Fruit fly (Drosophila melanogaster) whole organism, prepupa: ENCODE data around the gene pyd.

Experiments used
- CG10631 ChIP-seq: fragments of 200-800 bp; sonication (Bioruptor generic); optimal IDR thresholded peaks from 2 replicates; lab custom pipeline; 2016; ENCODE audit warnings: missing biosample characterization, missing genetic modification characterization
- CG10669 ChIP-seq: fragments of 200-800 bp; sonication (Bioruptor generic); optimal IDR thresholded peaks from 3 replicates; lab custom pipeline; 2018; ENCODE audit warnings: missing biosample characterization, mild to moderate bottlenecking, missing genetic modification characterization, moderate library complexity
- CG11294 ChIP-seq: fragments of 200-800 bp; sonication (Bioruptor generic); IDR thresholded peaks from 2 replicates; pipeline ENCODE4 v1.3.6; 2022; ENCODE audit warnings: missing biosample characterization, missing genetic modification characterization
- CG11762 ChIP-seq: fragments of 200-800 bp; sonication (Bioruptor generic); optimal IDR thresholded peaks from 3 replicates; lab custom pipeline; 2016; ENCODE audit warnings: missing biosample characterization, missing genetic modification characterization; ENCODE audit not compliant: insufficient read depth
- CG11902 ChIP-seq: fragments of 200-800 bp; sonication (Bioruptor generic); optimal IDR thresholded peaks from 3 replicates; lab custom pipeline; 2016; ENCODE audit warnings: missing biosample characterization, missing genetic modification characterization
- CG15336 ChIP-seq: fragments of 200-800 bp; sonication (Bioruptor generic); IDR thresholded peaks from 2 replicates; pipeline ENCODE4 v1.3.6; 2022; ENCODE audit warnings: missing biosample characterization, missing genetic modification characterization
- CG1621 ChIP-seq: fragments of 200-800 bp; sonication (Bioruptor generic); optimal IDR thresholded peaks from 3 replicates; lab custom pipeline; 2018; ENCODE audit warnings: missing biosample characterization, mild to moderate bottlenecking, missing genetic modification characterization
- CG16779 ChIP-seq: fragments of 200-800 bp; sonication (Bioruptor generic); optimal IDR thresholded peaks from 3 replicates; lab custom pipeline; 2017; ENCODE audit warnings: missing biosample characterization, mild to moderate bottlenecking, missing genetic modification characterization
- CG3032 ChIP-seq: fragments of 200-800 bp; optimal IDR thresholded peaks from 2 replicates; lab custom pipeline; 2019; ENCODE audit warnings: missing biosample characterization, mild to moderate bottlenecking, missing genetic modification characterization, moderate library complexity
- CG32006 ChIP-seq: fragments of 200-800 bp; sonication (Bioruptor generic); optimal IDR thresholded peaks from 3 replicates; lab custom pipeline; 2017; ENCODE audit warnings: missing biosample characterization, mild to moderate bottlenecking, missing genetic modification characterization
- CG34406 ChIP-seq: fragments of 200-800 bp; sonication (Bioruptor generic); optimal IDR thresholded peaks from 3 replicates; lab custom pipeline; 2016; ENCODE audit warnings: missing biosample characterization, missing genetic modification characterization
- CG3919 ChIP-seq: fragments of 200-800 bp; sonication (Bioruptor generic); optimal IDR thresholded peaks from 3 replicates; lab custom pipeline; 2016; ENCODE audit warnings: missing biosample characterization, missing genetic modification characterization
- CG4318 ChIP-seq: fragments of 200-800 bp; sonication (Bioruptor generic); optimal IDR thresholded peaks from 3 replicates; lab custom pipeline; 2017; ENCODE audit warnings: missing biosample characterization, mild to moderate bottlenecking, missing genetic modification characterization
- CG6163 ChIP-seq: fragments of 200-800 bp; sonication (Bioruptor generic); IDR thresholded peaks from 3 replicates; pipeline ENCODE4 v1.3.6; 2022; ENCODE audit warnings: missing biosample characterization, missing genetic modification characterization
- CG6792 ChIP-seq: fragments of 200-800 bp; sonication (Bioruptor generic); optimal IDR thresholded peaks from 3 replicates; lab custom pipeline; 2016; ENCODE audit warnings: missing biosample characterization, missing genetic modification characterization
- CG6808 ChIP-seq: fragments of 200-800 bp; sonication (Bioruptor generic); optimal IDR thresholded peaks from 3 replicates; lab custom pipeline; 2017; ENCODE audit warnings: missing biosample characterization, missing genetic modification characterization, mild to moderate bottlenecking, moderate library complexity, missing genetic modification reagents
- CG6854 ChIP-seq: fragments of 200-800 bp; sonication (Bioruptor generic); optimal IDR thresholded peaks from 2 replicates; lab custom pipeline; 2017; ENCODE audit warnings: missing biosample characterization, mild to moderate bottlenecking, missing genetic modification characterization
- CG8119 ChIP-seq: fragments of 200-800 bp; sonication (Bioruptor generic); IDR thresholded peaks from 3 replicates; pipeline ENCODE4 v1.3.6; 2022; ENCODE audit warnings: missing biosample characterization, missing genetic modification characterization
- CG8319 ChIP-seq: fragments of 200-800 bp; sonication (Bioruptor generic); optimal IDR thresholded peaks from 3 replicates; lab custom pipeline; 2016; ENCODE audit warnings: missing biosample characterization, missing genetic modification characterization
- CG8632 ChIP-seq: fragments of 200-800 bp; sonication (Bioruptor generic); optimal IDR thresholded peaks from 3 replicates; lab custom pipeline; 2016; ENCODE audit warnings: missing biosample characterization, missing genetic modification characterization
- Eip75B ChIP-seq: fragments of 200-800 bp; sonication (Bioruptor generic); optimal IDR thresholded peaks from 3 replicates; lab custom pipeline; 2016; ENCODE audit warnings: missing biosample characterization, missing genetic modification characterization
- Eip78C ChIP-seq: fragments of 200-800 bp; sonication (Bioruptor generic); peaks from one replicate; lab custom pipeline; 2016; ENCODE audit warnings: missing biosample characterization, missing genetic modification characterization
- Eip93F ChIP-seq: fragments of 200-800 bp; sonication (Bioruptor generic); optimal IDR thresholded peaks from 2 replicates; lab custom pipeline; 2016; ENCODE audit warnings: missing biosample characterization, mild to moderate bottlenecking, missing genetic modification characterization
- Gug ChIP-seq: fragments of 200-800 bp; sonication (Bioruptor generic); IDR thresholded peaks from 2 replicates; pipeline ENCODE4 v1.3.6; 2022; ENCODE audit warnings: missing biosample characterization, missing genetic modification characterization
- Hr38 ChIP-seq: sonication (Bioruptor generic); optimal IDR thresholded peaks from 2 replicates; lab custom pipeline; 2016; ENCODE audit warnings: missing biosample characterization, missing genetic modification characterization
- Hr39 ChIP-seq: fragments of 200-800 bp; sonication (Bioruptor generic); optimal IDR thresholded peaks from 2 replicates; lab custom pipeline; 2016; ENCODE audit warnings: missing biosample characterization, missing genetic modification characterization
- Hr4 ChIP-seq: fragments of 200-800 bp; sonication (Bioruptor generic); optimal IDR thresholded peaks from 3 replicates; lab custom pipeline; 2016; ENCODE audit warnings: missing biosample characterization, missing genetic modification characterization
- Met ChIP-seq: fragments of 200-800 bp; sonication (Bioruptor generic); optimal IDR thresholded peaks from 3 replicates; lab custom pipeline; 2016; ENCODE audit warnings: missing biosample characterization, missing genetic modification characterization
- OdsH ChIP-seq: fragments of 200-800 bp; sonication (Bioruptor generic); optimal IDR thresholded peaks from 3 replicates; lab custom pipeline; 2016; ENCODE audit warnings: missing biosample characterization, missing genetic modification characterization
- Smox ChIP-seq: fragments of 200-800 bp; sonication (Bioruptor generic); optimal IDR thresholded peaks from 3 replicates; lab custom pipeline; 2016; ENCODE audit warnings: missing biosample characterization, missing genetic modification characterization
- Sox102F ChIP-seq: fragments of 200-800 bp; sonication (Bioruptor generic); optimal IDR thresholded peaks from 2 replicates; lab custom pipeline; 2016; ENCODE audit warnings: missing biosample characterization, mild to moderate bottlenecking, missing genetic modification characterization
- Sox14 ChIP-seq: fragments of 200-800 bp; sonication (Bioruptor generic); optimal IDR thresholded peaks from 3 replicates; lab custom pipeline; 2016; ENCODE audit warnings: missing biosample characterization, missing genetic modification characterization
- Sox15 ChIP-seq: fragments of 200-800 bp; sonication (Bioruptor generic); optimal IDR thresholded peaks from 3 replicates; lab custom pipeline; 2016; ENCODE audit warnings: missing biosample characterization, missing genetic modification characterization
- acj6 ChIP-seq: fragments of 200-800 bp; sonication (Bioruptor generic); optimal IDR thresholded peaks from 3 replicates; lab custom pipeline; 2016; ENCODE audit warnings: missing biosample characterization, missing genetic modification characterization
- cyc ChIP-seq: fragments of 200-800 bp; sonication (Bioruptor generic); optimal IDR thresholded peaks from 3 replicates; lab custom pipeline; 2016; ENCODE audit warnings: missing biosample characterization, missing genetic modification characterization
- dac ChIP-seq: fragments of 200-800 bp; sonication (Bioruptor generic); optimal IDR thresholded peaks from 2 replicates; lab custom pipeline; 2017; ENCODE audit warnings: missing biosample characterization, mild to moderate bottlenecking, missing genetic modification characterization
- dsx ChIP-seq: fragments of 200-800 bp; optimal IDR thresholded peaks from 3 replicates; lab custom pipeline; 2019; ENCODE audit warnings: missing biosample characterization, mild to moderate bottlenecking, missing genetic modification characterization, moderate library complexity; ENCODE audit not compliant: poor library complexity, severe bottlenecking
- esn ChIP-seq: fragments of 200-800 bp; sonication (Bioruptor generic); optimal IDR thresholded peaks from 2 replicates; lab custom pipeline; 2016; ENCODE audit warnings: missing biosample characterization, mild to moderate bottlenecking, missing genetic modification characterization, moderate library complexity
- fd59A ChIP-seq: fragments of 200-800 bp; sonication (Bioruptor generic); optimal IDR thresholded peaks from 2 replicates; lab custom pipeline; 2017; ENCODE audit warnings: missing biosample characterization, mild to moderate bottlenecking, missing genetic modification characterization, missing genetic modification reagents
- fd85E ChIP-seq: fragments of 200-800 bp; sonication (Bioruptor generic); optimal IDR thresholded peaks from 3 replicates; lab custom pipeline; 2016; ENCODE audit warnings: missing biosample characterization, missing genetic modification characterization
- fkh ChIP-seq: fragments of 200-800 bp; sonication (Bioruptor generic); optimal IDR thresholded peaks from 3 replicates; lab custom pipeline; 2017; ENCODE audit warnings: missing biosample characterization, mild to moderate bottlenecking, missing genetic modification characterization, moderate library complexity
- lz ChIP-seq: fragments of 200-800 bp; sonication (Bioruptor generic); optimal IDR thresholded peaks from 3 replicates; lab custom pipeline; 2016; ENCODE audit warnings: missing biosample characterization, missing genetic modification characterization
- pdm3 ChIP-seq: fragments of 200-800 bp; sonication (Bioruptor generic); optimal IDR thresholded peaks from 3 replicates; lab custom pipeline; 2016; ENCODE audit warnings: missing biosample characterization, missing genetic modification characterization
- salr ChIP-seq, 2 experiments: fragments of 200-800 bp; sonication (Bioruptor generic); optimal IDR thresholded peaks; 3 replicates each; lab custom pipeline; 2016 to 2018; ENCODE audit warnings: missing biosample characterization in 2 of 2, missing genetic modification characterization in 2 of 2, mild to moderate bottlenecking in 1 of 2
- spab ChIP-seq: fragments of 200-800 bp; sonication (Bioruptor generic); optimal IDR thresholded peaks from 2 replicates; lab custom pipeline; 2017; ENCODE audit warnings: missing biosample characterization, mild to moderate bottlenecking, missing genetic modification characterization, missing genetic modification reagents
- ss ChIP-seq, 2 experiments: fragments of 200-800 bp; sonication (Bioruptor generic); optimal IDR thresholded peaks; 2 replicates in 1 of 2; 3 replicates in 1 of 2; lab custom pipeline; 2017 to 2018; ENCODE audit warnings: mild to moderate bottlenecking in 2 of 2, missing biosample characterization in 2 of 2, missing genetic modification characterization in 2 of 2, moderate library complexity in 1 of 2
- svp ChIP-seq: fragments of 200-800 bp; sonication (Bioruptor generic); peaks from one replicate; lab custom pipeline; 2016; ENCODE audit warnings: missing biosample characterization, missing genetic modification characterization
- topi ChIP-seq: fragments of 200-800 bp; sonication (Bioruptor generic); optimal IDR thresholded peaks from 3 replicates; lab custom pipeline; 2016; ENCODE audit warnings: missing biosample characterization, missing genetic modification characterization
- vri ChIP-seq: fragments of 200-800 bp; sonication (Bioruptor generic); optimal IDR thresholded peaks from 3 replicates; lab custom pipeline; 2016; ENCODE audit warnings: missing biosample characterization, mild to moderate bottlenecking, missing genetic modification characterization

pyd gene

DNA sequence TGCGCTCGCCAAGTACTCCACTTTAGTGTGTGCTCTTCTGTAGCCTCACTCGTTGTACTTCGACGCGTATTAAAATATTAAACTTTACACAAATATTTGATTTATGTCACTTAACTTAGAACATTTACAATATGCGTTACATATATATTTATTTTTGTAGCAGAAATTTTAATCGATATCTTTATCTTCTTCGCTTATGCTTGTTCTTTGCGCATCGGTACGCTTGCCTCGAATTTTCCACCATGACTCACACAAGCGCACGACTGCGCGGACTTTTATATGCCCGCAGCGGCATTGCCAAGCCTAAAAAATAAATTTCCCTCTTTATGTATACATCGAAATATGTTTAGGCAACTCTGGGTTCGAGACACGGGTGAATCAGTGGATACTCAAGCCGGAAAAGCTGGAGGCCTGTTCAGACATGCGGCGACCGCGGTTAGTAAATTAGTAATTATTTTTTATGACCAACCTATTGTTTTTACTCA lies 111.2 kb downstream of the pyd start, which contains the start of gene aqz (continued):
- peak; percentile 21 for TF ChIP-seq CG6808 (GFP tag; lab: Kevin White, UChicago)
- TF ChIP-seq CG8319 (GFP tag; lab: Kevin White, UChicago), result no peak
- peak; percentile 42 for TF ChIP-seq esn (GFP tag; lab: Kevin White, UChicago)
- peak; percentile 47 for TF ChIP-seq CG16779
- peak; percentile 24 for TF ChIP-seq cyc (GFP tag; lab: Kevin White, UChicago)
- TF ChIP-seq Eip78C, result peak; percentile 58
- TF ChIP-seq fkh, result peak; percentile 84
- peak; percentile 56 for TF ChIP-seq Sox102F (GFP tag; lab: Kevin White, UChicago)
- TF ChIP-seq CG15336, result peak; percentile 47; the same call in 1 of the 2 replicates
- TF ChIP-seq spab (GFP tag; lab: Kevin White, UChicago), result no peak
- TF ChIP-seq CG10631 (GFP tag; lab: Kevin White, UChicago), result no peak
- peak; percentile 30 for TF ChIP-seq acj6 (GFP tag; lab: Kevin White, UChicago)
- TF ChIP-seq CG11902 (GFP tag; lab: Kevin White, UChicago), result no peak
- TF ChIP-seq CG3032, result peak; percentile 40
- TF ChIP-seq dac (GFP tag; lab: Kevin White, UChicago), result peak; percentile 2
- TF ChIP-seq CG11294 (GFP tag; lab: Robert Waterston, UW), result no peak
- TF ChIP-seq Smox (GFP tag; lab: Kevin White, UChicago), result no peak
- peak; percentile 42 for TF ChIP-seq Hr39 (GFP tag; lab: Kevin White, UChicago)
- TF ChIP-seq Hr4 (GFP tag; lab: Kevin White, UChicago), result peak; percentile 18
- no peak for TF ChIP-seq CG4318 (GFP tag; lab: Kevin White, UChicago)
- TF ChIP-seq CG32006 (GFP tag; lab: Kevin White, UChicago), result no peak
- TF ChIP-seq lz (GFP tag; lab: Kevin White, UChicago), result peak; percentile 11
- TF ChIP-seq topi (GFP tag; lab: Kevin White, UChicago), result peak; percentile 38

dm6 chr3R:8819551-8820057 lies 112.1 kb downstream of the pyd start:
- TF ChIP-seq ss (GFP tag; optimal IDR thresholded peaks at IDR 0.05; lab: Kevin White, UChicago) (peak in 1 of 2 experiments; percentile 50), Gug (GFP tag; lab: Robert Waterston, UW) (no peak), fkh (peak; percentile 77), vri (GFP tag; lab: Kevin White, UChicago) (peak; percentile 48), Sox14 (GFP tag; lab: Kevin White, UChicago) (peak; percentile 20), CG16779 (peak; percentile 12), CG10669 (GFP tag; lab: Kevin White, UChicago) (no peak), CG34406 (GFP tag; lab: Kevin White, UChicago) (no peak), CG11762 (GFP tag; lab: Kevin White, UChicago) (no peak), CG6854 (GFP tag; lab: Kevin White, UChicago) (no peak), cyc (GFP tag; lab: Kevin White, UChicago) (peak; percentile 7), salr (GFP tag; optimal IDR thresholded peaks at IDR 0.05; lab: Kevin White, UChicago) (no peak), CG1621 (tag; lab: Kevin White, UChicago) (no peak), Eip75B (GFP tag; lab: Kevin White, UChicago) (peak; percentile 30), CG8119 (GFP tag; lab: Robert Waterston, UW) (no peak), Sox15 (GFP tag; lab: Kevin White, UChicago) (no peak), acj6 (GFP tag; lab: Kevin White, UChicago) (no peak), Eip93F (GFP tag; lab: Kevin White, UChicago) (no peak), OdsH (GFP tag; lab: Kevin White, UChicago) (no peak), pdm3 (GFP tag; lab: Kevin White, UChicago) (peak; percentile 1), CG3919 (GFP tag; lab: Kevin White, UChicago) (peak; percentile 6), CG4318 (GFP tag; lab: Kevin White, UChicago) (no peak), svp (GFP tag; lab: Kevin White, UChicago) (peak; percentile 74), fd85E (GFP tag; lab: Kevin White, UChicago) (no peak), lz (GFP tag; lab: Kevin White, UChicago) (peak; percentile 30), CG6163 (no peak; the same call in 2 of the 3 replicates), Hr38 (GFP tag; lab: Kevin White, UChicago) (no peak), Met (GFP tag; lab: Kevin White, UChicago) (peak; percentile 14), dsx (GFP tag; lab: Kevin White, UChicago) (no peak), Eip78C (peak; percentile 57), Smox (GFP tag; lab: Kevin White, UChicago) (peak; percentile 3), CG6808 (GFP tag; lab: Kevin White, UChicago) (no peak), CG6792 (GFP tag; lab: Kevin White, UChicago) (no peak), CG8632 (GFP tag; lab: Kevin White, UChicago) (no peak), fd59A (no peak)
